Fruit fly (Drosophila melanogaster) whole organism, embryonic: ENCODE data around the gene CG15740.

ENCODE experiments used
- BtbVII ChIP-seq: fragments of 200-800 bp; sonication (Bioruptor generic); optimal IDR thresholded peaks from 3 replicates; lab custom pipeline; 2017; ENCODE audit warnings: missing biosample characterization, mild to moderate bottlenecking, missing genetic modification characterization
- CG10654 ChIP-seq: fragments of 200-800 bp; sonication (Bioruptor generic); optimal IDR thresholded peaks from 2 replicates; lab custom pipeline; 2016; ENCODE audit warnings: missing biosample characterization, missing genetic modification characterization
- CG10959 ChIP-seq: fragments of 200-800 bp; sonication (Bioruptor generic); IDR thresholded peaks from 2 replicates; pipeline ENCODE4 v1.3.6; 2022; ENCODE audit warnings: missing biosample characterization, missing genetic modification characterization
- CG10979 ChIP-seq: fragments of 200-800 bp; sonication (Bioruptor generic); optimal IDR thresholded peaks from 2 replicates; lab custom pipeline; 2018; ENCODE audit warnings: missing biosample characterization, mild to moderate bottlenecking, missing genetic modification characterization, moderate library complexity
- CG11723 ChIP-seq: fragments of 200-800 bp; sonication (Bioruptor generic); optimal IDR thresholded peaks from 2 replicates; lab custom pipeline; 2017; ENCODE audit warnings: missing biosample characterization, mild to moderate bottlenecking, missing genetic modification characterization
- CG12104 ChIP-seq: fragments of 200-800 bp; sonication (Bioruptor generic); optimal IDR thresholded peaks from 3 replicates; lab custom pipeline; 2016; ENCODE audit warnings: missing biosample characterization, missing genetic modification characterization
- CG12236 ChIP-seq: fragments of 200-800 bp; sonication (Bioruptor generic); optimal IDR thresholded peaks from 2 replicates; lab custom pipeline; 2016; ENCODE audit warnings: missing biosample characterization, missing genetic modification characterization
- CG12659 ChIP-seq: fragments of 200-800 bp; sonication (Bioruptor generic); optimal IDR thresholded peaks from 3 replicates; lab custom pipeline; 2017; ENCODE audit warnings: mild to moderate bottlenecking, missing biosample characterization, missing genetic modification reagents, missing genetic modification characterization
- CG14014 ChIP-seq: fragments of 200-800 bp; sonication (Bioruptor generic); IDR thresholded peaks from 2 replicates; pipeline ENCODE4 v1.3.6; 2022; ENCODE audit warnings: missing biosample characterization, missing genetic modification characterization
- CG15073 ChIP-seq: fragments of 200-800 bp; sonication (Bioruptor generic); optimal IDR thresholded peaks from 2 replicates; lab custom pipeline; 2016; ENCODE audit warnings: missing biosample characterization, missing genetic modification characterization
- CG15269 ChIP-seq: fragments of 200-800 bp; sonication (Bioruptor generic); optimal IDR thresholded peaks from 2 replicates; lab custom pipeline; 2018; ENCODE audit warnings: missing biosample characterization, mild to moderate bottlenecking, missing genetic modification characterization, moderate library complexity
- CG17328 ChIP-seq: fragments of 200-800 bp; sonication (Bioruptor generic); IDR thresholded peaks from 2 replicates; pipeline ENCODE4 v1.3.6; 2022; ENCODE audit warnings: missing biosample characterization, missing genetic modification characterization
- CG17361 ChIP-seq: fragments of 200-800 bp; sonication (Bioruptor generic); IDR thresholded peaks from 3 replicates; pipeline ENCODE4 v1.3.6; 2022; ENCODE audit warnings: missing biosample characterization, missing genetic modification characterization
- CG17385 ChIP-seq: fragments of 200-800 bp; sonication (Bioruptor generic); optimal IDR thresholded peaks from 3 replicates; lab custom pipeline; 2018; ENCODE audit warnings: missing biosample characterization, mild to moderate bottlenecking, missing genetic modification characterization
- CG17568 ChIP-seq: fragments of 200-800 bp; sonication (Bioruptor generic); optimal IDR thresholded peaks from 2 replicates; lab custom pipeline; 2018; ENCODE audit warnings: missing biosample characterization, mild to moderate bottlenecking, missing genetic modification characterization, moderate library complexity
- CG18619 ChIP-seq: fragments of 200-800 bp; sonication (Bioruptor generic); optimal IDR thresholded peaks from 3 replicates; lab custom pipeline; 2017; ENCODE audit warnings: missing biosample characterization, mild to moderate bottlenecking, missing genetic modification characterization
- CG2678 ChIP-seq: fragments of 200-800 bp; sonication (Bioruptor generic); optimal IDR thresholded peaks from 3 replicates; lab custom pipeline; 2019; ENCODE audit warnings: missing biosample characterization, mild to moderate bottlenecking, missing genetic modification characterization, moderate library complexity
- CG2712 ChIP-seq: fragments of 200-800 bp; optimal IDR thresholded peaks from 3 replicates; lab custom pipeline; 2019; ENCODE audit warnings: missing biosample characterization, mild to moderate bottlenecking, missing genetic modification characterization, moderate library complexity
- CG6813 ChIP-seq: fragments of 200-800 bp; sonication (Bioruptor generic); optimal IDR thresholded peaks from 2 replicates; lab custom pipeline; 2017; ENCODE audit warnings: missing biosample characterization, missing genetic modification characterization, mild to moderate bottlenecking, moderate library complexity, missing genetic modification reagents
- CG8388 ChIP-seq: fragments of 200-800 bp; sonication (Bioruptor generic); optimal IDR thresholded peaks from 2 replicates; lab custom pipeline; 2019; ENCODE audit warnings: missing biosample characterization, mild to moderate bottlenecking, missing genetic modification characterization, moderate library complexity
- Chrac-16 ChIP-seq: fragments of 200-800 bp; sonication (Bioruptor generic); optimal IDR thresholded peaks from 3 replicates; lab custom pipeline; 2016; ENCODE audit warnings: missing biosample characterization, missing genetic modification characterization
- D19A ChIP-seq: fragments of 200-800 bp; optimal IDR thresholded peaks from 3 replicates; lab custom pipeline; 2019; ENCODE audit warnings: missing biosample characterization, mild to moderate bottlenecking, missing genetic modification characterization, moderate library complexity
- HLH54F ChIP-seq: fragments of 200-800 bp; sonication (Bioruptor generic); optimal IDR thresholded peaks from 3 replicates; lab custom pipeline; 2016; ENCODE audit warnings: missing biosample characterization, missing genetic modification characterization
- Hand ChIP-seq: fragments of 200-800 bp; sonication (Bioruptor generic); optimal IDR thresholded peaks from 2 replicates; lab custom pipeline; 2017; ENCODE audit warnings: mild to moderate bottlenecking, missing biosample characterization, missing genetic modification reagents, missing genetic modification characterization
- Hr51 ChIP-seq, 2 experiments: fragments of 200-800 bp; sonication (Bioruptor generic); optimal IDR thresholded peaks; 2 replicates in 1 of 2; 3 replicates in 1 of 2; lab custom pipeline; 2016 to 2018; ENCODE audit warnings: missing biosample characterization in 2 of 2, missing genetic modification characterization in 2 of 2, mild to moderate bottlenecking in 1 of 2, moderate library complexity in 1 of 2
- MTF-1 ChIP-seq: fragments of 200-800 bp; sonication (Bioruptor generic); optimal IDR thresholded peaks from 2 replicates; lab custom pipeline; 2018; ENCODE audit warnings: missing biosample characterization, mild to moderate bottlenecking, missing genetic modification characterization, borderline replicate concordance
- Meics ChIP-seq: fragments of 200-800 bp; sonication (Bioruptor generic); optimal IDR thresholded peaks from 2 replicates; lab custom pipeline; 2017; ENCODE audit warnings: missing biosample characterization, mild to moderate bottlenecking, missing genetic modification characterization
- Nf-YB ChIP-seq: fragments of 200-800 bp; sonication (Bioruptor generic); optimal IDR thresholded peaks from 3 replicates; lab custom pipeline; 2019; ENCODE audit warnings: missing biosample characterization, mild to moderate bottlenecking, missing genetic modification characterization, moderate library complexity
- Nf-YC ChIP-seq: fragments of 200-800 bp; optimal IDR thresholded peaks from 3 replicates; lab custom pipeline; 2019; ENCODE audit warnings: missing biosample characterization, mild to moderate bottlenecking, missing genetic modification characterization, moderate library complexity
- Rfx ChIP-seq: fragments of 200-800 bp; sonication (Bioruptor generic); IDR thresholded peaks from 2 replicates; pipeline ENCODE4 v1.3.6; 2022; ENCODE audit warnings: missing biosample characterization, missing genetic modification characterization
- Scr ChIP-seq: fragments of 200-800 bp; sonication (Bioruptor generic); IDR thresholded peaks from 2 replicates; pipeline ENCODE4 v1.3.6; 2022; ENCODE audit warnings: missing biosample characterization, missing genetic modification characterization; ENCODE audit not compliant: partially characterized antibody
- Sox100B ChIP-seq: fragments of 200-800 bp; sonication (Bioruptor generic); optimal IDR thresholded peaks from 3 replicates; lab custom pipeline; 2018; ENCODE audit warnings: missing biosample characterization, mild to moderate bottlenecking, missing genetic modification characterization
- Xbp1 ChIP-seq: fragments of 200-800 bp; sonication (Bioruptor generic); optimal IDR thresholded peaks from 3 replicates; lab custom pipeline; 2016; ENCODE audit warnings: missing biosample characterization, mild to moderate bottlenecking, missing genetic modification characterization
- ac ChIP-seq: fragments of 200-800 bp; sonication (Bioruptor generic); optimal IDR thresholded peaks from 3 replicates; lab custom pipeline; 2017; ENCODE audit warnings: missing biosample characterization, mild to moderate bottlenecking, missing genetic modification characterization
- amos ChIP-seq: fragments of 200-800 bp; sonication (Bioruptor generic); IDR thresholded peaks from 2 replicates; pipeline ENCODE4 v1.3.6; 2022; ENCODE audit warnings: missing biosample characterization, missing genetic modification characterization; ENCODE audit not compliant: partially characterized antibody
- az2 ChIP-seq: fragments of 200-800 bp; sonication (Bioruptor generic); optimal IDR thresholded peaks from 3 replicates; lab custom pipeline; 2016; ENCODE audit warnings: missing biosample characterization, missing genetic modification characterization
- bcd ChIP-seq: fragments of 200-800 bp; sonication (Bioruptor generic); optimal IDR thresholded peaks from 2 replicates; lab custom pipeline; 2017; ENCODE audit warnings: missing biosample characterization, mild to moderate bottlenecking, missing genetic modification characterization
- disco-r ChIP-seq: fragments of 200-800 bp; sonication (Bioruptor generic); optimal IDR thresholded peaks from 2 replicates; lab custom pipeline; 2016; ENCODE audit warnings: missing biosample characterization, missing genetic modification characterization
- dmrt99B ChIP-seq: fragments of 200-800 bp; sonication (Bioruptor generic); optimal IDR thresholded peaks from 2 replicates; lab custom pipeline; 2018; ENCODE audit warnings: missing biosample characterization, mild to moderate bottlenecking, missing genetic modification characterization, moderate library complexity
- prd ChIP-seq, 3 experiments: fragments of >200 bp in 2 of 3; fragments of 200-800 bp in 1 of 3; sonication (Bioruptor generic) in 1 of 3; optimal IDR thresholded peaks in 2 of 3; IDR thresholded peaks in 1 of 3; 2 replicates in 2 of 3; 3 replicates in 1 of 3; pipeline versions ENCODE4 v1.3.6 to Lab custom; 2017 to 2022; ENCODE audit warnings: missing biosample characterization in 1 of 3, missing genetic modification characterization in 1 of 3
- pros ChIP-seq: fragments of 200-800 bp; sonication (Bioruptor generic); optimal IDR thresholded peaks from 3 replicates; lab custom pipeline; 2019; ENCODE audit warnings: missing biosample characterization, mild to moderate bottlenecking, missing genetic modification characterization, moderate library complexity
- ranshi ChIP-seq: fragments of 200-800 bp; sonication (Bioruptor generic); IDR thresholded peaks from 2 replicates; pipeline ENCODE4 v1.3.6; 2022; ENCODE audit warnings: missing biosample characterization, missing genetic modification characterization
- repo ChIP-seq: fragments of 200-800 bp; sonication (Bioruptor generic); optimal IDR thresholded peaks from 2 replicates; lab custom pipeline; 2016; ENCODE audit warnings: missing biosample characterization, missing genetic modification characterization
- row ChIP-seq: fragments of 200-800 bp; sonication (Bioruptor generic); IDR thresholded peaks from 3 replicates; pipeline ENCODE4 v1.3.6; 2022; ENCODE audit warnings: missing biosample characterization, missing genetic modification characterization
- salm ChIP-seq: fragments of 200-800 bp; sonication (Bioruptor generic); optimal IDR thresholded peaks from 2 replicates; lab custom pipeline; 2018; ENCODE audit warnings: missing biosample characterization, mild to moderate bottlenecking, missing genetic modification characterization
- sd ChIP-seq: fragments of 200-800 bp; sonication (Bioruptor generic); optimal IDR thresholded peaks from 3 replicates; lab custom pipeline; 2018; ENCODE audit warnings: missing biosample characterization, mild to moderate bottlenecking, missing genetic modification characterization, moderate library complexity
- slbo ChIP-seq: fragments of 200-800 bp; sonication (Bioruptor generic); IDR thresholded peaks from 2 replicates; pipeline ENCODE4 v1.3.6; 2022; ENCODE audit warnings: missing biosample characterization, missing genetic modification characterization
- sqz ChIP-seq: fragments of 200-800 bp; sonication (Bioruptor generic); optimal IDR thresholded peaks from 3 replicates; lab custom pipeline; 2018; ENCODE audit warnings: missing biosample characterization, mild to moderate bottlenecking, missing genetic modification characterization
- unpg ChIP-seq: fragments of 200-800 bp; sonication (Bioruptor generic); optimal IDR thresholded peaks from 3 replicates; lab custom pipeline; 2018; ENCODE audit warnings: missing biosample characterization, mild to moderate bottlenecking, missing genetic modification characterization, moderate library complexity

CG15740 gene

DNA sequence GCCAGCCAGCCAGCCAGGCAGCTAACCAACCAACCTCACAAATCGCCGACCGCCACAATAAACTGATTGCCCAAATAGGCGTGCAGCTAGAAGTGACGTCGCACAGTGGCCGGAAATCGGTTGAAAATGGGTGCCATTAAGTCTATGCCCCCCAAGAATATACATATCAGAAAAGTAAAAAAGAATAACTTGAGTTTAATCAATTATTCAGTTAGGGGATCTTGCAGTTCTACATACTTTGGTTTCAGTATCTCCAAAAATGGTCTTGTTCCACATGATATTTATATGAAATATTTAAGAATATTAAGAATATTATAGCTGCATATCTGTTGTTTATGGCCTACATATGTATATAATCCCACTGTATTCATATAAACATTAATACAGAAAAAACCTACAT lies 39.5 kb upstream of the CG15740 start (continued):
- peak; percentile 62 for TF ChIP-seq Meics (GFP tag; lab: Kevin White, UChicago)
- peak; percentile 29 for TF ChIP-seq CG12104 (GFP tag; lab: Kevin White, UChicago)
- TF ChIP-seq CG17568: no peak
- TF ChIP-seq Chrac-16 (GFP tag; lab: Kevin White, UChicago): peak; percentile 15
- no peak for TF ChIP-seq Nf-YB (GFP tag; lab: Kevin White, UChicago)
- TF ChIP-seq bcd (GFP tag; lab: Kevin White, UChicago): peak; percentile 48
- no peak for TF ChIP-seq CG14014
- TF ChIP-seq Sox100B: peak; percentile 51
- TF ChIP-seq CG17385 (GFP tag; lab: Kevin White, UChicago): peak; percentile 51
- no peak for TF ChIP-seq pros (GFP tag; lab: Kevin White, UChicago)
- TF ChIP-seq ac (GFP tag; lab: Kevin White, UChicago): no peak
- TF ChIP-seq slbo (GFP tag; lab: Robert Waterston, UW): peak; percentile 60
- peak; percentile 27 for TF ChIP-seq CG6813 (GFP tag; lab: Kevin White, UChicago)
- no peak for TF ChIP-seq CG10654 (GFP tag; lab: Kevin White, UChicago)
- peak; percentile 26; the same call in 1 of the 2 replicates for TF ChIP-seq amos (GFP tag; lab: Robert Waterston, UW)
- TF ChIP-seq dmrt99B (tag; lab: Kevin White, UChicago): peak; percentile 37
- TF ChIP-seq repo (GFP tag; lab: Kevin White, UChicago): no peak
- peak; percentile 18 for TF ChIP-seq CG10979 (tag; lab: Kevin White, UChicago)
- peak; percentile 70 for TF ChIP-seq CG2678 (tag; lab: Kevin White, UChicago)
- no peak for TF ChIP-seq HLH54F
- no peak for TF ChIP-seq CG12236 (GFP tag; lab: Kevin White, UChicago)
- peak; percentile 20 for TF ChIP-seq az2 (GFP tag; lab: Kevin White, UChicago)
- TF ChIP-seq CG8388 (GFP tag; lab: Kevin White, UChicago): peak; percentile 17
- no peak for TF ChIP-seq disco-r (GFP tag; lab: Kevin White, UChicago)
- TF ChIP-seq Rfx (GFP tag; lab: Robert Waterston, UW): peak; percentile 58
- TF ChIP-seq sqz (GFP tag; lab: Kevin White, UChicago): peak; percentile 12
- TF ChIP-seq Scr (GFP tag; lab: Robert Waterston, UW): no peak
- peak; percentile 41; the same call in 1 of the 2 replicates for TF ChIP-seq ranshi (GFP tag; lab: Robert Waterston, UW)
- peak; percentile 24 for TF ChIP-seq CG11723 (GFP tag; lab: Kevin White, UChicago)
- peak; percentile 8 for TF ChIP-seq MTF-1 (GFP tag; lab: Kevin White, UChicago)
- TF ChIP-seq CG15073 (GFP tag; lab: Kevin White, UChicago): no peak
- TF ChIP-seq Hr51 (GFP tag; optimal IDR thresholded peaks at IDR 0.05; lab: Kevin White, UChicago): peak in 1 of 2 experiments; percentile 69
- peak; percentile 10 for TF ChIP-seq CG2712
- peak; percentile 79 for TF ChIP-seq row
- peak; percentile 78 for TF ChIP-seq CG15269
- TF ChIP-seq BtbVII (GFP tag; lab: Kevin White, UChicago): peak; percentile 62
- no peak for TF ChIP-seq CG17328 (GFP tag; lab: Robert Waterston, UW)
- peak; percentile 37 for TF ChIP-seq CG18619 (GFP tag; lab: Kevin White, UChicago)
- peak; percentile 49 for TF ChIP-seq unpg (GFP tag; lab: Kevin White, UChicago)
- TF ChIP-seq CG10959: no peak
- 0 out of 3 replicates have a peak, but pooled peaks have one; percentile 14 for TF ChIP-seq CG17361 (GFP tag; lab: Robert Waterston, UW)
- TF ChIP-seq Xbp1: peak; percentile 33
- TF ChIP-seq salm: peak; percentile 16
- peak; percentile 58 for TF ChIP-seq CG12659 (GFP tag; lab: Kevin White, UChicago)
- TF ChIP-seq D19A: peak; percentile 42
- TF ChIP-seq Nf-YC (tag; lab: Kevin White, UChicago): peak; percentile 35
- TF ChIP-seq prd (optimal IDR thresholded peaks at IDR 0.05; lab: Kevin White, UChicago): no peak
- TF ChIP-seq prd (GFP tag; IDR thresholded peaks at IDR 0.05; lab: Robert Waterston, UW): 0 out of 3 replicates have a peak, but pooled peaks have one; percentile 18
- peak; percentile 20 for TF ChIP-seq sd (tag; lab: Kevin White, UChicago)
- no peak for TF ChIP-seq Hand (GFP tag; lab: Kevin White, UChicago)
